Worm (Caenorhabditis elegans): Measurements from ENCODE around the gene srab-22.

srab-22 gene

DNA sequence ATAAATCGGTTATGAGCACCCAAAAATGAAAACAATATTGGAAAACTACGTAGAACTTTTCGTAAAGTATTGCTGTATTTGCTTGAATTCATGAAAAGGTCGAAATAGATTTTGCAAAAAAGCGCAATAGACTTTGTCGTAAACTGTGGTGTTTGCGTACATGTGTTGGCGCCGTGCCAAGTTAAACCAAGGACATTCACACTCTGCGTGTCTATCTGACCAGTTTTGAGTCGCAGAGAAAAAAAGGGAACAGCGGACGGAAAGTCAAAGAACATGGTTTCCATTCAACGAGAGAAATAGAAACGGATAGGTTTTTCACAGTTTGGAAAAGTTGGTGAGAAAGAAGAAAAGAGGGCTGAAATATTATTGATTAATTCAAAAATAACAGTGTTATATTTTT lies 35.2 kb upstream of the srab-22 start (continued):
- peak in 1 of 2 experiments; percentile 43 for TF ChIP-seq daf-16 (GFP tag; optimal IDR thresholded peaks at IDR 0.05)
- no peak for TF ChIP-seq daf-16 (tag; optimal IDR thresholded peaks at IDR 0.05)
- peak; percentile 12 for TF ChIP-seq fkh-10 (GFP tag; optimal IDR thresholded peaks at IDR 0.05)
- peak; percentile 71 for TF ChIP-seq rbr-2 (tag; optimal IDR thresholded peaks at IDR 0.05)
- TF ChIP-seq ceh-62 (tag; optimal IDR thresholded peaks at IDR 0.05): no peak
- TF ChIP-seq aha-1 (tag): peak; percentile 95
- TF ChIP-seq nhr-28 (tag; optimal IDR thresholded peaks at IDR 0.05): peak; percentile 94
- TF ChIP-seq F49E8.2 (tag; optimal IDR thresholded peaks at IDR 0.05; ENCODE audit: borderline replicate concordance): no peak
- peak; percentile 18 for TF ChIP-seq cey-2 (tag; optimal IDR thresholded peaks at IDR 0.05; ENCODE audit: borderline replicate concordance, insufficient read depth)
- no peak for TF ChIP-seq nhr-237 (tag; optimal IDR thresholded peaks at IDR 0.05)
- TF ChIP-seq fos-1 (tag; optimal IDR thresholded peaks at IDR 0.05): no peak
- peak; percentile 62 for TF ChIP-seq nhr-76 (tag; optimal IDR thresholded peaks at IDR 0.05)
- TF ChIP-seq mes-2 (tag; optimal IDR thresholded peaks at IDR 0.05; ENCODE audit: poor library complexity, severe bottlenecking): peak; percentile 75
- no peak for TF ChIP-seq lin-29 (GFP tag; IDR thresholded peaks at IDR 0.05)
- peak; percentile 94 for TF ChIP-seq dmd-6 (GFP tag; IDR thresholded peaks at IDR 0.05)
- peak in 1 of 2 experiments; percentile 67 for TF ChIP-seq unc-62 (GFP tag; optimal IDR thresholded peaks at IDR 0.05 in 1 of 2)
- TF ChIP-seq unc-62 (tag; optimal IDR thresholded peaks at IDR 0.05): no peak
- peak; percentile 49; the same call in 1 of the 2 replicates for TF ChIP-seq ceh-20 (GFP tag; IDR thresholded peaks at IDR 0.05)
- TF ChIP-seq hmg-1.1 (GFP tag; IDR thresholded peaks at IDR 0.05): peak; percentile 78
- TF ChIP-seq nhr-48 (tag; optimal IDR thresholded peaks at IDR 0.05): peak; percentile 96
- TF ChIP-seq skn-1 (tag; optimal IDR thresholded peaks at IDR 0.05): no peak
- TF ChIP-seq Y75B8A.6 (GFP tag; IDR thresholded peaks at IDR 0.05): no peak
- TF ChIP-seq dmd-8 (GFP tag; IDR thresholded peaks at IDR 0.05): no peak
- no peak for TF ChIP-seq F44E2.7 (GFP tag; IDR thresholded peaks at IDR 0.05)
- no peak for TF ChIP-seq nhr-41 (GFP tag; IDR thresholded peaks at IDR 0.05)
- no peak for TF ChIP-seq zag-1 (tag; optimal IDR thresholded peaks at IDR 0.05)
- TF ChIP-seq ztf-11 (tag; optimal IDR thresholded peaks at IDR 0.05): no peak
- no peak for TF ChIP-seq spr-1 (tag; optimal IDR thresholded peaks at IDR 0.05)
- TF ChIP-seq hif-1 (tag; optimal IDR thresholded peaks at IDR 0.05): peak in 1 of 2 experiments; percentile 49
- no peak for TF ChIP-seq nhr-111 (GFP tag; optimal IDR thresholded peaks at IDR 0.05)
- TF ChIP-seq lin-13 (GFP tag; optimal IDR thresholded peaks at IDR 0.05): peak; percentile 38
- TF ChIP-seq mep-1 (tag; optimal IDR thresholded peaks at IDR 0.05): peak; percentile 85
- peak; percentile 43 to 80 for TF ChIP-seq mdl-1 (tag; optimal IDR thresholded peaks at IDR 0.05)

DNA sequence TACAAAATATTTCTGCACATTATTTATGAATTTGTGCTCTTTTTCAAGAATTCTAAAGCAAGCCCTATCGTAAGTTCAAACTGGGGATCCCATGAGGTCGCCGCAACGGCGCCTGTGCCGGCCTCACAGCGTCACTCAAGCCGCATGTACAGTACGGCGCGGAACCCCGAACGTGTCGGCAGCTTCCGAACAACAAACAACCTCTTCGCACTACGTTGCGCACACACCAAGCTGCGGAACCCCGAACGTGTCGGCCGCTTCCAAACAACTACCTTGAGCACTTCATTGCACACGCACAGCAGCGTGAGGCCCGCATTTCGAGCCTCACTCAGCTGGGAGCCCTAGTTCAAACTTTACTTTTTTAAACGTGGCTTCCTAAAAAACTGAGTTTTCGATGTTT lies 32.1 kb upstream of the srab-22 start:
- 0 out of 2 replicates have a peak, but pooled peaks have one; percentile 4 for TF ChIP-seq egl-43 (GFP tag; IDR thresholded peaks at IDR 0.05)
- TF ChIP-seq ZK337.2 (GFP tag; IDR thresholded peaks at IDR 0.05): no peak
- TF ChIP-seq nhr-42 (GFP tag; IDR thresholded peaks at IDR 0.05): no peak
- TF ChIP-seq set-16 (GFP tag; IDR thresholded peaks at IDR 0.05): peak; percentile 72
- no peak for TF ChIP-seq mxl-2 (GFP tag; conservative IDR thresholded peaks at IDR 0.05)

DNA sequence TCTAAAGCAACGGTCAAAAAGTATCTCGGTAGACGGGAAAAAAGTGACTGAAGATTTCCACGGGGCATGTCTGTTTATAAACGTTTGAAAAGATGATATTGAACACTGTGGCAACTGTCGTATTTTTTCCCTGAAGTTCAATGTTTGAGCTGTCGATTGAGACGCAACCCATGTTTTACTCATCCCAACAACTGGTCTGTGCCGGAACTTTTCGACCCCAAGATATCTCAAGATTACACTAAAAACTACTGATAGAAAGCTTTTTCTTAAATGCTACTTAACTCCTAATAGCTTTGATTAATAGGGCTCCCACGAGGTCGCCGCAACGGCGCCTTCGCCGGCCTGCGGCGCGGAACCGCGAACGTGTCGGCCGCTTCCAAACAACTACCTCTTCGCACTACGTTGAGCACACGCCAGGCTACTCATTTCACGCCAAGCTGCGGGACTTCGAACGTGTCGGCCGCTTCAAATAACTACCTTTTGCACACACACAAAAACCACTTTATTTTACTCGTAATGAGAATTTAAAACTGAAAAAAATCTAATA lies 31.4 kb upstream of the srab-22 start, which contains the start of gene T20D4.15:
Gene T20D4.15, minus strand, starts transcription at position 51 of the 547 bp plus-strand sequence.
- TF ChIP-seq set-16 (GFP tag; IDR thresholded peaks at IDR 0.05): peak; percentile 60; the same call in 1 of the 2 replicates
- TF ChIP-seq vab-7 (GFP tag; IDR thresholded peaks at IDR 0.05): no peak
- peak; percentile 15; the same call in 1 of the 2 replicates for TF ChIP-seq dmd-6 (GFP tag; IDR thresholded peaks at IDR 0.05)
- peak; percentile 19 for TF ChIP-seq hlh-11 (tag; optimal IDR thresholded peaks at IDR 0.05)

Measured in whole organism, L4 larva.